Fruit fly (Drosophila melanogaster) whole organism, embryonic: ENCODE results near the gene CG13309.

Experiments used
- B-H1 ChIP-seq: fragments of 200-800 bp; sonication (Bioruptor generic); IDR thresholded peaks from 3 replicates; pipeline ENCODE4 v1.3.6; 2022; ENCODE audit warnings: missing biosample characterization, missing genetic modification characterization
- CG10565 ChIP-seq: fragments of 200-800 bp; sonication (Bioruptor generic); optimal IDR thresholded peaks from 3 replicates; lab custom pipeline; 2016; ENCODE audit warnings: missing biosample characterization, mild to moderate bottlenecking, missing genetic modification characterization
- CG10979 ChIP-seq: fragments of 200-800 bp; sonication (Bioruptor generic); optimal IDR thresholded peaks from 2 replicates; lab custom pipeline; 2018; ENCODE audit warnings: missing biosample characterization, mild to moderate bottlenecking, missing genetic modification characterization, moderate library complexity
- CG11504 ChIP-seq: fragments of 200-800 bp; sonication (Bioruptor generic); optimal IDR thresholded peaks from 3 replicates; lab custom pipeline; 2019; ENCODE audit warnings: missing biosample characterization, mild to moderate bottlenecking, missing genetic modification characterization, moderate library complexity
- CG11696 ChIP-seq: fragments of 200-800 bp; sonication (Bioruptor generic); IDR thresholded peaks from 2 replicates; pipeline ENCODE4 v1.3.6; 2022; ENCODE audit warnings: missing biosample characterization, missing genetic modification characterization
- CG17361 ChIP-seq: fragments of 200-800 bp; sonication (Bioruptor generic); IDR thresholded peaks from 3 replicates; pipeline ENCODE4 v1.3.6; 2022; ENCODE audit warnings: missing biosample characterization, missing genetic modification characterization
- CG17829 ChIP-seq: fragments of 200-800 bp; optimal IDR thresholded peaks from 2 replicates; lab custom pipeline; 2019; ENCODE audit warnings: missing biosample characterization, mild to moderate bottlenecking, missing genetic modification characterization, moderate library complexity
- CG18476 ChIP-seq: fragments of 200-800 bp; sonication (Bioruptor generic); optimal IDR thresholded peaks from 2 replicates; lab custom pipeline; 2016; ENCODE audit warnings: missing biosample characterization, mild to moderate bottlenecking, missing genetic modification characterization
- CG2678 ChIP-seq: fragments of 200-800 bp; sonication (Bioruptor generic); optimal IDR thresholded peaks from 3 replicates; lab custom pipeline; 2019; ENCODE audit warnings: missing biosample characterization, mild to moderate bottlenecking, missing genetic modification characterization, moderate library complexity
- CG30020 ChIP-seq: fragments of 200-800 bp; optimal IDR thresholded peaks from 2 replicates; lab custom pipeline; 2019; ENCODE audit warnings: missing biosample characterization, mild to moderate bottlenecking, missing genetic modification characterization, moderate library complexity
- CG4328 ChIP-seq: fragments of 200-800 bp; sonication (Bioruptor generic); optimal IDR thresholded peaks from 3 replicates; lab custom pipeline; 2017; ENCODE audit warnings: missing biosample characterization, missing genetic modification reagents, missing genetic modification characterization
- CG7357 ChIP-seq: fragments of 200-800 bp; sonication (Bioruptor generic); IDR thresholded peaks from 3 replicates; pipeline ENCODE4 v1.3.6; 2022; ENCODE audit warnings: missing biosample characterization, missing genetic modification characterization
- CG7786 ChIP-seq: fragments of 200-800 bp; sonication (Bioruptor generic); optimal IDR thresholded peaks from 2 replicates; lab custom pipeline; 2016; ENCODE audit warnings: missing biosample characterization, missing genetic modification characterization
- D19B ChIP-seq: fragments of 200-800 bp; sonication (Bioruptor generic); optimal IDR thresholded peaks from 2 replicates; lab custom pipeline; 2017; ENCODE audit warnings: missing biosample characterization, mild to moderate bottlenecking, missing genetic modification characterization
- Dref ChIP-seq: fragments of 200-800 bp; sonication (Bioruptor generic); IDR thresholded peaks from 2 replicates; pipeline ENCODE4 v1.3.6; 2022; ENCODE audit warnings: missing biosample characterization, missing genetic modification characterization
- ERR ChIP-seq: fragments of 200-800 bp; sonication (Bioruptor generic); optimal IDR thresholded peaks from 2 replicates; lab custom pipeline; 2016; ENCODE audit warnings: missing biosample characterization, missing genetic modification characterization
- HmgZ ChIP-seq: fragments of 200-800 bp; sonication (Bioruptor generic); optimal IDR thresholded peaks from 2 replicates; lab custom pipeline; 2018; ENCODE audit warnings: missing biosample characterization, mild to moderate bottlenecking, missing genetic modification characterization
- Hmx ChIP-seq: fragments of 200-800 bp; sonication (Bioruptor generic); optimal IDR thresholded peaks from 2 replicates; lab custom pipeline; 2016; ENCODE audit warnings: missing biosample characterization, missing genetic modification characterization
- Mrtf ChIP-seq: fragments of 200-800 bp; sonication (Bioruptor generic); IDR thresholded peaks from 3 replicates; pipeline ENCODE4 v1.3.6; 2022; ENCODE audit warnings: missing biosample characterization, missing genetic modification characterization
- Pdp1 ChIP-seq, 2 experiments: fragments of 200-800 bp; sonication (Bioruptor generic); optimal IDR thresholded peaks; 3 replicates each; lab custom pipeline; 2016; ENCODE audit warnings: missing biosample characterization in 2 of 2, missing genetic modification characterization in 2 of 2, mild to moderate bottlenecking in 1 of 2, moderate library complexity in 1 of 2
- Ptx1 ChIP-seq: fragments of 200-800 bp; sonication (Bioruptor generic); IDR thresholded peaks from 2 replicates; pipeline ENCODE4 v1.3.6; 2022; ENCODE audit warnings: missing biosample characterization, missing genetic modification characterization
- Ssrp ChIP-seq: fragments of 200-800 bp; sonication (Bioruptor generic); optimal IDR thresholded peaks from 2 replicates; lab custom pipeline; 2018; ENCODE audit warnings: missing biosample characterization, mild to moderate bottlenecking, missing genetic modification characterization, moderate library complexity
- Stat92E ChIP-seq, 3 experiments: fragments of >200 bp in 2 of 3; fragments of 200-800 bp in 1 of 3; sonication (Bioruptor generic) in 1 of 3; optimal IDR thresholded peaks; 2 replicates each; lab custom pipeline; 2017 to 2019; ENCODE audit warnings: missing biosample characterization in 3 of 3, missing genetic modification characterization in 3 of 3, mild to moderate bottlenecking in 1 of 3, moderate library complexity in 1 of 3
- Usf ChIP-seq: fragments of 200-800 bp; sonication (Bioruptor generic); optimal IDR thresholded peaks from 2 replicates; lab custom pipeline; 2017; ENCODE audit warnings: missing genotype, missing biosample characterization, missing genetic modification characterization
- Xrp1 ChIP-seq: fragments of 200-800 bp; sonication (Bioruptor generic); IDR thresholded peaks from 2 replicates; pipeline ENCODE4 v1.3.6; 2022; ENCODE audit warnings: missing biosample characterization, missing genetic modification characterization
- amos ChIP-seq: fragments of 200-800 bp; sonication (Bioruptor generic); IDR thresholded peaks from 2 replicates; pipeline ENCODE4 v1.3.6; 2022; ENCODE audit warnings: missing biosample characterization, missing genetic modification characterization; ENCODE audit not compliant: partially characterized antibody
- ash1 ChIP-seq: fragments of 200-800 bp; sonication (Bioruptor generic); optimal IDR thresholded peaks from 2 replicates; lab custom pipeline; 2018; ENCODE audit warnings: missing biosample characterization, mild to moderate bottlenecking, missing genetic modification characterization
- da ChIP-seq: fragments of 200-800 bp; sonication (Bioruptor generic); optimal IDR thresholded peaks from 2 replicates; lab custom pipeline; 2016; ENCODE audit warnings: missing biosample characterization, missing genetic modification characterization
- dan ChIP-seq: fragments of 200-800 bp; sonication (Bioruptor generic); IDR thresholded peaks from 2 replicates; pipeline ENCODE4 v1.3.6; 2022; ENCODE audit warnings: missing biosample characterization, missing genetic modification characterization
- dmrt11E ChIP-seq: fragments of 200-800 bp; sonication (Bioruptor generic); optimal IDR thresholded peaks from 3 replicates; lab custom pipeline; 2018; ENCODE audit warnings: missing biosample characterization, mild to moderate bottlenecking, missing genetic modification characterization, moderate library complexity
- exex ChIP-seq: fragments of 200-800 bp; sonication (Bioruptor generic); optimal IDR thresholded peaks from 4 replicates; lab custom pipeline; 2018; ENCODE audit warnings: missing biosample characterization, mild to moderate bottlenecking, missing genetic modification characterization, moderate library complexity
- h ChIP-seq: fragments of >200 bp; optimal IDR thresholded peaks from 2 replicates; lab custom pipeline; 2017
- inv ChIP-seq: fragments of 200-800 bp; sonication (Bioruptor generic); IDR thresholded peaks from 2 replicates; pipeline ENCODE4 v1.3.6; 2022; ENCODE audit warnings: missing biosample characterization, missing genetic modification characterization; ENCODE audit not compliant: partially characterized antibody
- nau ChIP-seq: fragments of 200-800 bp; sonication (Bioruptor generic); optimal IDR thresholded peaks from 3 replicates; lab custom pipeline; 2017; ENCODE audit warnings: missing biosample characterization, mild to moderate bottlenecking, missing genetic modification characterization, missing genetic modification reagents
- pan ChIP-seq, 4 experiments: fragments of >200 bp in 3 of 4; fragments of 200-800 bp in 1 of 4; sonication (Bioruptor generic) in 1 of 4; optimal IDR thresholded peaks in 3 of 4; IDR thresholded peaks in 1 of 4; 2 replicates each; pipeline versions ENCODE4 v1.3.6 to Lab custom; 2017 to 2022; ENCODE audit warnings: missing biosample characterization in 2 of 4, missing genetic modification characterization in 2 of 4, mixed read lengths in 1 of 4
- pros ChIP-seq: fragments of 200-800 bp; sonication (Bioruptor generic); optimal IDR thresholded peaks from 3 replicates; lab custom pipeline; 2019; ENCODE audit warnings: missing biosample characterization, mild to moderate bottlenecking, missing genetic modification characterization, moderate library complexity
- pum ChIP-seq: fragments of 200-800 bp; sonication (Bioruptor generic); optimal IDR thresholded peaks from 2 replicates; lab custom pipeline; 2016; ENCODE audit warnings: missing biosample characterization, missing genetic modification characterization
- sob ChIP-seq: fragments of 200-800 bp; sonication (Bioruptor generic); IDR thresholded peaks from 2 replicates; pipeline ENCODE4 v1.3.6; 2022; ENCODE audit warnings: missing biosample characterization, missing genetic modification characterization
- sqz ChIP-seq: fragments of 200-800 bp; sonication (Bioruptor generic); optimal IDR thresholded peaks from 3 replicates; lab custom pipeline; 2018; ENCODE audit warnings: missing biosample characterization, mild to moderate bottlenecking, missing genetic modification characterization
- ttk ChIP-seq: fragments of 200-800 bp; sonication (Bioruptor generic); IDR thresholded peaks from 2 replicates; pipeline ENCODE4 v2.1.2; 2022; ENCODE audit warnings: missing biosample characterization, missing genetic modification characterization
- zf30C ChIP-seq: fragments of 200-800 bp; sonication (Bioruptor generic); optimal IDR thresholded peaks from 3 replicates; lab custom pipeline; 2018; ENCODE audit warnings: missing biosample characterization, mild to moderate bottlenecking, missing genetic modification characterization

The CG13309 gene

dm6 chr3L:8839563-8840425 is 29.6 kb downstream of the CG13309 start (continued):
- TF ChIP-seq dmrt11E (tag; lab: Kevin White, UChicago) (peak; percentile 68), Ptx1 (GFP tag; lab: Robert Waterston, UW) (no peak), B-H1 (GFP tag; lab: Robert Waterston, UW) (no peak), CG18476 (GFP tag; lab: Kevin White, UChicago) (no peak), D19B (peak; percentile 63), Mrtf (GFP tag; lab: Robert Waterston, UW) (no peak), Pdp1 (GFP tag; optimal IDR thresholded peaks at IDR 0.05; lab: Kevin White, UChicago) (peak in 1 of 2 experiments; percentile 4), CG11504 (peak; percentile 5), Xrp1 (GFP tag; lab: Robert Waterston, UW) (peak; percentile 36; the same call in 1 of the 2 replicates), ERR (GFP tag; lab: Kevin White, UChicago) (no peak), HmgZ (tag; lab: Kevin White, UChicago) (no peak), exex (tag; lab: Kevin White, UChicago) (no peak), h (lab: Kevin White, UChicago) (no peak), pum (GFP tag; lab: Kevin White, UChicago) (no peak), CG17361 (GFP tag; lab: Robert Waterston, UW) (peak; percentile 59; the same call in 2 of the 3 replicates), CG10979 (tag; lab: Kevin White, UChicago) (peak; percentile 64), Hmx (GFP tag; lab: Kevin White, UChicago) (no peak), sob (GFP tag; lab: Robert Waterston, UW) (no peak), Stat92E (GFP tag; optimal IDR thresholded peaks at IDR 0.05; lab: Kevin White, UChicago) (peak in 1 of 3 experiments; percentile 98), pan (optimal IDR thresholded peaks at IDR 0.05; lab: Kevin White, UChicago) (peak in 1 of 2 experiments; percentile 56), pan (GFP tag; optimal IDR thresholded peaks at IDR 0.05 in 1 of 2, IDR thresholded peaks at IDR 0.05 in 1 of 2) (no peak), nau (no peak), CG2678 (tag; lab: Kevin White, UChicago) (peak; percentile 20), CG10565 (GFP tag; lab: Kevin White, UChicago) (no peak), da (GFP tag; lab: Kevin White, UChicago) (no peak), Ssrp (tag; lab: Kevin White, UChicago) (no peak), dan (no peak), inv (GFP tag; lab: Robert Waterston, UW) (no peak), Usf (GFP tag; lab: Kevin White, UChicago) (no peak), pros (GFP tag; lab: Kevin White, UChicago) (peak; percentile 45), amos (no peak), CG4328 (no peak), CG11696 (GFP tag; lab: Robert Waterston, UW) (no peak), ash1 (GFP tag; lab: Kevin White, UChicago) (no peak), Dref (GFP tag; lab: Robert Waterston, UW) (no peak), CG30020 (tag; lab: Kevin White, UChicago) (no peak), sqz (GFP tag; lab: Kevin White, UChicago) (peak; percentile 55), zf30C (GFP tag; lab: Kevin White, UChicago) (no peak), CG7786 (GFP tag; lab: Kevin White, UChicago) (no peak), CG17829 (tag; lab: Kevin White, UChicago) (peak; percentile 49), ttk (GFP tag; lab: Robert Waterston, UW) (no peak), CG7357 (GFP tag; lab: Robert Waterston, UW) (no peak)
